Fruit fly (Drosophila melanogaster) whole organism, embryonic: ENCODE measurements around the gene Cdc42.

ENCODE experiments used
- Asciz ChIP-seq: fragments of 200-800 bp; sonication (Bioruptor generic); optimal IDR thresholded peaks from 2 replicates; lab custom pipeline; 2017; ENCODE audit warnings: missing biosample characterization, mild to moderate bottlenecking, missing genetic modification characterization, missing genetic modification reagents
- Bdp1 ChIP-seq: fragments of 200-800 bp; sonication (Bioruptor generic); optimal IDR thresholded peaks from 3 replicates; lab custom pipeline; 2016; ENCODE audit warnings: missing biosample characterization, missing genetic modification characterization
- CG10209 ChIP-seq: fragments of 200-800 bp; sonication (Bioruptor generic); optimal IDR thresholded peaks from 3 replicates; lab custom pipeline; 2017; ENCODE audit warnings: missing biosample characterization, mild to moderate bottlenecking, missing genetic modification characterization, missing genetic modification reagents
- CG10543 ChIP-seq: fragments of 200-800 bp; sonication (Bioruptor generic); optimal IDR thresholded peaks from 3 replicates; lab custom pipeline; 2017; ENCODE audit warnings: missing biosample characterization, mild to moderate bottlenecking, missing genetic modification characterization, moderate library complexity
- CG14710 ChIP-seq: fragments of 200-800 bp; sonication (Bioruptor generic); optimal IDR thresholded peaks from 3 replicates; lab custom pipeline; 2019; ENCODE audit warnings: missing biosample characterization, mild to moderate bottlenecking, missing genetic modification characterization, moderate library complexity
- CG15479 ChIP-seq: fragments of 200-800 bp; sonication (Bioruptor generic); optimal IDR thresholded peaks from 3 replicates; lab custom pipeline; 2019; ENCODE audit warnings: missing biosample characterization, mild to moderate bottlenecking, missing genetic modification characterization, moderate library complexity
- CG15514 ChIP-seq: fragments of 200-800 bp; sonication (Bioruptor generic); optimal IDR thresholded peaks from 3 replicates; lab custom pipeline; 2017; ENCODE audit warnings: missing biosample characterization, missing genetic modification characterization, mild to moderate bottlenecking, moderate library complexity, missing genetic modification reagents
- CG15696 ChIP-seq: fragments of 200-800 bp; sonication (Bioruptor generic); optimal IDR thresholded peaks from 2 replicates; lab custom pipeline; 2019; ENCODE audit warnings: missing biosample characterization, mild to moderate bottlenecking, missing genetic modification characterization, moderate library complexity
- CG16863 ChIP-seq: fragments of 200-800 bp; sonication (Bioruptor generic); optimal IDR thresholded peaks from 3 replicates; lab custom pipeline; 2016; ENCODE audit warnings: missing biosample characterization, missing genetic modification characterization
- CG18476 ChIP-seq: fragments of 200-800 bp; sonication (Bioruptor generic); optimal IDR thresholded peaks from 2 replicates; lab custom pipeline; 2016; ENCODE audit warnings: missing biosample characterization, mild to moderate bottlenecking, missing genetic modification characterization
- CG2875 ChIP-seq: fragments of 200-800 bp; sonication (Bioruptor generic); optimal IDR thresholded peaks from 2 replicates; lab custom pipeline; 2017; ENCODE audit warnings: missing biosample characterization, mild to moderate bottlenecking, missing genetic modification characterization, missing genetic modification reagents
- CG31388 ChIP-seq: fragments of 200-800 bp; sonication (Bioruptor generic); optimal IDR thresholded peaks from 2 replicates; lab custom pipeline; 2016; ENCODE audit warnings: missing biosample characterization, missing genetic modification characterization
- CG4730 ChIP-seq: fragments of 200-800 bp; sonication (Bioruptor generic); IDR thresholded peaks from 2 replicates; pipeline ENCODE4 v1.3.6; 2022; ENCODE audit warnings: missing biosample characterization, missing genetic modification characterization
- CG7928 ChIP-seq: fragments of 200-800 bp; sonication (Bioruptor generic); optimal IDR thresholded peaks from 2 replicates; lab custom pipeline; 2017; ENCODE audit warnings: missing biosample characterization, mild to moderate bottlenecking, missing genetic modification characterization
- CG8478 ChIP-seq: fragments of >200 bp; optimal IDR thresholded peaks from 2 replicates; lab custom pipeline; 2018
- Chrac-16 ChIP-seq: fragments of 200-800 bp; sonication (Bioruptor generic); optimal IDR thresholded peaks from 3 replicates; lab custom pipeline; 2016; ENCODE audit warnings: missing biosample characterization, missing genetic modification characterization
- HHEX ChIP-seq: fragments of 200-800 bp; sonication (Bioruptor generic); optimal IDR thresholded peaks from 3 replicates; lab custom pipeline; 2017; ENCODE audit warnings: missing biosample characterization, mild to moderate bottlenecking, missing genetic modification characterization, missing genetic modification reagents
- HLH3B ChIP-seq: fragments of 200-800 bp; sonication (Bioruptor generic); IDR thresholded peaks from 2 replicates; pipeline ENCODE4 v1.3.6; 2022; ENCODE audit warnings: missing biosample characterization, missing genetic modification characterization
- HLH54F ChIP-seq: fragments of 200-800 bp; sonication (Bioruptor generic); optimal IDR thresholded peaks from 3 replicates; lab custom pipeline; 2016; ENCODE audit warnings: missing biosample characterization, missing genetic modification characterization
- HLHmδ ChIP-seq: fragments of 200-800 bp; sonication (Bioruptor generic); optimal IDR thresholded peaks from 2 replicates; lab custom pipeline; 2018; ENCODE audit warnings: missing biosample characterization, mild to moderate bottlenecking, missing genetic modification characterization, moderate library complexity
- Hr51 ChIP-seq, 2 experiments: fragments of 200-800 bp; sonication (Bioruptor generic); optimal IDR thresholded peaks; 2 replicates in 1 of 2; 3 replicates in 1 of 2; lab custom pipeline; 2016 to 2018; ENCODE audit warnings: missing biosample characterization in 2 of 2, missing genetic modification characterization in 2 of 2, mild to moderate bottlenecking in 1 of 2, moderate library complexity in 1 of 2
- MESR4 ChIP-seq: fragments of 200-800 bp; sonication (Bioruptor generic); optimal IDR thresholded peaks from 2 replicates; lab custom pipeline; 2018; ENCODE audit warnings: missing biosample characterization, mild to moderate bottlenecking, missing genetic modification characterization, moderate library complexity
- MTF-1 ChIP-seq: fragments of 200-800 bp; sonication (Bioruptor generic); optimal IDR thresholded peaks from 2 replicates; lab custom pipeline; 2018; ENCODE audit warnings: missing biosample characterization, mild to moderate bottlenecking, missing genetic modification characterization, borderline replicate concordance
- Nf-YB ChIP-seq: fragments of 200-800 bp; sonication (Bioruptor generic); optimal IDR thresholded peaks from 3 replicates; lab custom pipeline; 2019; ENCODE audit warnings: missing biosample characterization, mild to moderate bottlenecking, missing genetic modification characterization, moderate library complexity
- Nf-YC ChIP-seq: fragments of 200-800 bp; optimal IDR thresholded peaks from 3 replicates; lab custom pipeline; 2019; ENCODE audit warnings: missing biosample characterization, mild to moderate bottlenecking, missing genetic modification characterization, moderate library complexity
- Pdp1 ChIP-seq, 2 experiments: fragments of 200-800 bp; sonication (Bioruptor generic); optimal IDR thresholded peaks; 3 replicates each; lab custom pipeline; 2016; ENCODE audit warnings: missing biosample characterization in 2 of 2, missing genetic modification characterization in 2 of 2, mild to moderate bottlenecking in 1 of 2, moderate library complexity in 1 of 2
- Rfx ChIP-seq: fragments of 200-800 bp; sonication (Bioruptor generic); IDR thresholded peaks from 2 replicates; pipeline ENCODE4 v1.3.6; 2022; ENCODE audit warnings: missing biosample characterization, missing genetic modification characterization
- Trl ChIP-seq, 3 experiments: fragments of >200 bp in 2 of 3; fragments of 200-800 bp in 1 of 3; sonication (Bioruptor generic) in 1 of 3; optimal IDR thresholded peaks; 2 replicates in 1 of 3; 3 replicates in 2 of 3; lab custom pipeline; 2016 to 2017; ENCODE audit warnings: missing biosample characterization in 1 of 3, missing genetic modification characterization in 1 of 3
- YL-1 ChIP-seq: fragments of 200-800 bp; sonication (Bioruptor generic); optimal IDR thresholded peaks from 3 replicates; lab custom pipeline; 2017; ENCODE audit warnings: missing biosample characterization, mild to moderate bottlenecking, missing genetic modification characterization
- ara ChIP-seq: fragments of 200-800 bp; sonication (Bioruptor generic); IDR thresholded peaks from 2 replicates; pipeline ENCODE4 v1.3.6; 2022; ENCODE audit warnings: missing biosample characterization, missing genetic modification characterization
- crol ChIP-seq: fragments of 200-800 bp; sonication (Bioruptor generic); IDR thresholded peaks from 2 replicates; pipeline ENCODE4 v1.3.6; 2022; ENCODE audit warnings: missing biosample characterization, missing genetic modification characterization
- en ChIP-seq: fragments of 200-800 bp; sonication (Bioruptor generic); optimal IDR thresholded peaks from 2 replicates; lab custom pipeline; 2016; ENCODE audit warnings: missing biosample characterization, missing genetic modification characterization
- fru ChIP-seq: fragments of >200 bp; optimal IDR thresholded peaks from 2 replicates; lab custom pipeline; 2017
- insv ChIP-seq, 2 experiments: fragments of 200-800 bp; sonication (Bioruptor generic); optimal IDR thresholded peaks; 3 replicates each; lab custom pipeline; 2016 to 2018; ENCODE audit warnings: missing biosample characterization in 2 of 2, missing genetic modification characterization in 2 of 2
- jumu ChIP-seq: fragments of 200-800 bp; sonication (Bioruptor generic); optimal IDR thresholded peaks from 3 replicates; lab custom pipeline; 2016; ENCODE audit warnings: missing biosample characterization, missing genetic modification characterization
- kay ChIP-seq: fragments of 200-800 bp; sonication (Bioruptor generic); optimal IDR thresholded peaks from 2 replicates; lab custom pipeline; 2016; ENCODE audit warnings: missing biosample characterization, missing genetic modification characterization
- nom ChIP-seq: fragments of 200-800 bp; sonication (Bioruptor generic); optimal IDR thresholded peaks from 2 replicates; lab custom pipeline; 2017; ENCODE audit warnings: missing biosample characterization, missing genetic modification characterization, mild to moderate bottlenecking, moderate library complexity, missing genetic modification reagents
- ranshi ChIP-seq: fragments of 200-800 bp; sonication (Bioruptor generic); IDR thresholded peaks from 2 replicates; pipeline ENCODE4 v1.3.6; 2022; ENCODE audit warnings: missing biosample characterization, missing genetic modification characterization
- sd ChIP-seq: fragments of 200-800 bp; sonication (Bioruptor generic); optimal IDR thresholded peaks from 3 replicates; lab custom pipeline; 2018; ENCODE audit warnings: missing biosample characterization, mild to moderate bottlenecking, missing genetic modification characterization, moderate library complexity
- sug ChIP-seq: fragments of 200-800 bp; optimal IDR thresholded peaks from 2 replicates; lab custom pipeline; 2019; ENCODE audit warnings: missing biosample characterization, mild to moderate bottlenecking, missing genetic modification characterization, moderate library complexity
- vvl ChIP-seq: fragments of 200-800 bp; sonication (Bioruptor generic); IDR thresholded peaks from 2 replicates; pipeline ENCODE4 v1.3.6; 2022; ENCODE audit warnings: missing biosample characterization, missing genetic modification characterization
- wdn ChIP-seq: fragments of 200-800 bp; sonication (Bioruptor generic); IDR thresholded peaks from 2 replicates; pipeline ENCODE4 v1.3.6; 2022; ENCODE audit warnings: missing biosample characterization, missing genetic modification characterization
- wek ChIP-seq: fragments of 200-800 bp; sonication (Bioruptor generic); optimal IDR thresholded peaks from 3 replicates; lab custom pipeline; 2018; ENCODE audit warnings: missing biosample characterization, mild to moderate bottlenecking, missing genetic modification characterization, moderate library complexity
- zfh1 ChIP-seq: fragments of 200-800 bp; sonication (Bioruptor generic); IDR thresholded peaks from 3 replicates; pipeline ENCODE4 v1.3.6; 2022; ENCODE audit warnings: missing biosample characterization, missing genetic modification characterization

Cdc42 gene

dm6 chrX:19694792-19695558 is 1.9 kb upstream of the Cdc42 start, which contains the start of gene CG14229 (continued):
- TF ChIP-seq sd (tag; lab: Kevin White, UChicago) (no peak), HLH54F (GFP tag; lab: Kevin White, UChicago) (no peak), CG4730 (GFP tag; lab: Robert Waterston, UW) (peak; percentile 40; the same call in 1 of the 2 replicates), CG14710 (tag; lab: Kevin White, UChicago) (peak; percentile 23), vvl (GFP tag; lab: Robert Waterston, UW) (peak; percentile 23; the same call in 1 of the 2 replicates), zfh1 (GFP tag; lab: Robert Waterston, UW) (peak; percentile 15; the same call in 1 of the 3 replicates), CG7928 (GFP tag; lab: Kevin White, UChicago) (no peak), jumu (GFP tag; lab: Kevin White, UChicago) (no peak), ara (GFP tag; lab: Robert Waterston, UW) (0 out of 2 replicates have a peak, but pooled peaks have one; percentile 35), CG31388 (GFP tag; lab: Kevin White, UChicago) (no peak), CG18476 (GFP tag; lab: Kevin White, UChicago) (no peak)
- TF ChIP-seq, all 482 proteins: peak for 76

dm6 chrX:19697255-19697877 is 475 bp downstream of the Cdc42 start:
- TF ChIP-seq YL-1 (GFP tag; lab: Kevin White, UChicago) (peak; percentile 37), HLH3B (GFP tag; lab: Robert Waterston, UW) (peak; percentile 26; the same call in 1 of the 2 replicates), Nf-YC (tag; lab: Kevin White, UChicago) (peak; percentile 93), ranshi (GFP tag; lab: Robert Waterston, UW) (0 out of 2 replicates have a peak, but pooled peaks have one; percentile 27), wek (peak; percentile 40), HLHmδ (GFP tag; lab: Kevin White, UChicago) (peak; percentile 39), Trl (optimal IDR thresholded peaks at IDR 0.05; lab: Kevin White, UChicago) (peak in 1 of 2 experiments; percentile 10), Trl (GFP tag; optimal IDR thresholded peaks at IDR 0.05; lab: Kevin White, UChicago) (no peak), CG15696 (tag; lab: Kevin White, UChicago) (peak; percentile 44), CG15514 (GFP tag; lab: Kevin White, UChicago) (no peak), Bdp1 (peak; percentile 11), CG10209 (GFP tag; lab: Kevin White, UChicago) (peak; percentile 3), insv (GFP tag; optimal IDR thresholded peaks at IDR 0.05; lab: Kevin White, UChicago) (peak; percentile 65 to 93), Asciz (no peak), Rfx (GFP tag; lab: Robert Waterston, UW) (peak; percentile 20; the same call in 1 of the 2 replicates), Nf-YB (GFP tag; lab: Kevin White, UChicago) (peak; percentile 83), MESR4 (GFP tag; lab: Kevin White, UChicago) (peak; percentile 20), nom (GFP tag; lab: Kevin White, UChicago) (peak; percentile 57), kay (peak; percentile 21), Hr51 (GFP tag; optimal IDR thresholded peaks at IDR 0.05; lab: Kevin White, UChicago) (peak in 1 of 2 experiments; percentile 11), jumu (GFP tag; lab: Kevin White, UChicago) (peak; percentile 24), fru (lab: Kevin White, UChicago) (peak; percentile 23), CG2875 (peak; percentile 18), CG8478 (lab: Kevin White, UChicago) (peak; percentile 92), Pdp1 (GFP tag; optimal IDR thresholded peaks at IDR 0.05; lab: Kevin White, UChicago) (peak in 1 of 2 experiments; percentile 6), en (GFP tag; lab: Kevin White, UChicago) (no peak), CG10543 (GFP tag; lab: Kevin White, UChicago) (peak; percentile 42), wdn (no peak), CG14710 (tag; lab: Kevin White, UChicago) (no peak), Chrac-16 (no peak), CG15479 (GFP tag; lab: Kevin White, UChicago) (peak; percentile 62), ara (GFP tag; lab: Robert Waterston, UW) (peak; percentile 21; the same call in 1 of the 2 replicates), HHEX (GFP tag; lab: Kevin White, UChicago) (no peak), sug (peak; percentile 45), MTF-1 (GFP tag; lab: Kevin White, UChicago) (no peak), crol (peak; percentile 74), CG16863 (GFP tag; lab: Kevin White, UChicago) (peak; percentile 1)
